Fruit fly (Drosophila melanogaster): ENCODE measurements around the gene Gr8a.

Gene Gr8a

DNA sequence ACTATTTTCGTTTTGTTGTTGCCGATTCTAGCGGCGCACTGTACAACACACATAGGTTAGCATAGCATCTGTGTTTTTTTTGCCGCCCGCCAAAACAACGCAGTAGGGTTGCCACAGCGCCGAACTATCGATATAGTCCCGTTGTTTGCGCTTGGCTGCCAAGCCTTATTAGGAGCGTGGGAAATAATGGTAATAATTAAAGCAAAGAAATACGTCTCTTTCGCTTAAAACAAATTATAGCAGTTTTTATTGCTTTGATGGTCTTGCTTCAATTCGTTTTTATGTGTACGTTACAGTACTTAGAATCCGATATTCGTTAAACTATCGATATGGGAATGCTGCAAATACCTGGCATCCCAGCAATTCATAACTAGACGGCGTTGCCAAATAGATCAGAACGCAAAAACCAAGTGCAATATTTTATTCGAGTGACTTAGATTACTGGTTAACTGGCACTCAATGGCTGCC lies 16.5 kb downstream of the Gr8a start, which contains the start of the genes mxc and Larp7 (continued):
- peak; percentile 27 for TF ChIP-seq CG10979 (tag; optimal IDR thresholded peaks at IDR 0.05)
- TF ChIP-seq CG43689 (GFP tag; IDR thresholded peaks at IDR 0.05) = no peak
- TF ChIP-seq cwo (GFP tag; optimal IDR thresholded peaks at IDR 0.05) = no peak
- peak; percentile 62 for TF ChIP-seq Aef1 (GFP tag; IDR thresholded peaks at IDR 0.05)
- TF ChIP-seq Lpt (GFP tag; optimal IDR thresholded peaks at IDR 0.05) = no peak
- no peak for TF ChIP-seq CG34422 (GFP tag; IDR thresholded peaks at IDR 0.05)
- TF ChIP-seq gcm2 (GFP tag; optimal IDR thresholded peaks at IDR 0.05) = no peak
- TF ChIP-seq dmrt99B (tag; optimal IDR thresholded peaks at IDR 0.05) = no peak
- TF ChIP-seq Asciz (GFP tag; optimal IDR thresholded peaks at IDR 0.05) = no peak
- peak; percentile 91 for TF ChIP-seq CG16813 (GFP tag; IDR thresholded peaks at IDR 0.05; ENCODE audit: partially characterized antibody)
- TF ChIP-seq Lim3 (GFP tag; IDR thresholded peaks at IDR 0.05) = no peak
- peak; percentile 79 for TF ChIP-seq HLH54F (GFP tag; optimal IDR thresholded peaks at IDR 0.05)
- TF ChIP-seq CG4707 (GFP tag; optimal IDR thresholded peaks at IDR 0.05) = no peak
- peak; percentile 66 for TF ChIP-seq sisA (GFP tag; IDR thresholded peaks at IDR 0.05)
- TF ChIP-seq vfl (GFP tag; optimal IDR thresholded peaks at IDR 0.05) = peak; percentile 47
- TF ChIP-seq B-H2 (GFP tag; optimal IDR thresholded peaks at IDR 0.05) = no peak
- peak; percentile 61 for TF ChIP-seq CG9727 (GFP tag; optimal IDR thresholded peaks at IDR 0.05)
- TF ChIP-seq shn (GFP tag; optimal IDR thresholded peaks at IDR 0.05) = peak; percentile 63
- TF ChIP-seq az2 (GFP tag; optimal IDR thresholded peaks at IDR 0.05) = peak; percentile 48
- TF ChIP-seq CG31441 (GFP tag; IDR thresholded peaks at IDR 0.05) = no peak
- peak; percentile 59 for TF ChIP-seq CG17829 (tag; optimal IDR thresholded peaks at IDR 0.05)
- peak; percentile 69 for TF ChIP-seq ind (GFP tag; optimal IDR thresholded peaks at IDR 0.05)
- peak; percentile 71 for TF ChIP-seq CG2116 (GFP tag; optimal IDR thresholded peaks at IDR 0.05)
- TF ChIP-seq GATAe (GFP tag; conservative IDR thresholded peaks at IDR 0.05) = no peak
- no peak for TF ChIP-seq CG5180 (GFP tag; optimal IDR thresholded peaks at IDR 0.05)
- TF ChIP-seq dimm (GFP tag; IDR thresholded peaks at IDR 0.05) = no peak
- no peak for TF ChIP-seq tap (tag; optimal IDR thresholded peaks at IDR 0.05)
- TF ChIP-seq Bgb (GFP tag; IDR thresholded peaks at IDR 0.05; ENCODE audit: partially characterized antibody) = peak; percentile 73
- TF ChIP-seq tio (GFP tag; optimal IDR thresholded peaks at IDR 0.05) = no peak
- TF ChIP-seq chn (GFP tag; optimal IDR thresholded peaks at IDR 0.05) = peak; percentile 49
- peak; percentile 79 for TF ChIP-seq CoRest (tag; optimal IDR thresholded peaks at IDR 0.05)
- no peak for TF ChIP-seq pan (optimal IDR thresholded peaks at IDR 0.05)
- TF ChIP-seq pan (GFP tag; optimal IDR thresholded peaks at IDR 0.05 in 1 of 2, IDR thresholded peaks at IDR 0.05 in 1 of 2) = peak in 1 of 2 experiments; percentile 38
- TF ChIP-seq CG9876 (GFP tag; optimal IDR thresholded peaks at IDR 0.05) = peak; percentile 39
- no peak for TF ChIP-seq CG4730 (GFP tag; IDR thresholded peaks at IDR 0.05)
- TF ChIP-seq D (optimal IDR thresholded peaks at IDR 0.05) = no peak
- TF ChIP-seq D (GFP tag; optimal IDR thresholded peaks at IDR 0.05) = no peak
- TF ChIP-seq Nf-YB (GFP tag; optimal IDR thresholded peaks at IDR 0.05) = peak; percentile 2
- TF ChIP-seq crp (GFP tag; optimal IDR thresholded peaks at IDR 0.05) = peak in 1 of 2 experiments; percentile 57
- no peak for TF ChIP-seq HHEX (GFP tag; optimal IDR thresholded peaks at IDR 0.05)
- no peak for TF ChIP-seq CG7556 (GFP tag; optimal IDR thresholded peaks at IDR 0.05)
- peak; percentile 41 for TF ChIP-seq zen (tag; optimal IDR thresholded peaks at IDR 0.05)
- peak; percentile 59 for TF ChIP-seq CG6272 (GFP tag; IDR thresholded peaks at IDR 0.05)
- TF ChIP-seq D19B (GFP tag; optimal IDR thresholded peaks at IDR 0.05) = no peak
- TF ChIP-seq sob (GFP tag; IDR thresholded peaks at IDR 0.05) = peak; percentile 38; the same call in 1 of the 2 replicates
- TF ChIP-seq Hand (GFP tag; optimal IDR thresholded peaks at IDR 0.05) = no peak
- TF ChIP-seq seq (GFP tag; IDR thresholded peaks at IDR 0.05) = no peak
- TF ChIP-seq Mrtf (GFP tag; IDR thresholded peaks at IDR 0.05) = no peak
- peak; percentile 35; the same call in 1 of the 2 replicates for TF ChIP-seq danr (GFP tag; IDR thresholded peaks at IDR 0.05)
- peak; percentile 53 for TF ChIP-seq CG9797 (GFP tag; optimal IDR thresholded peaks at IDR 0.05)
- TF ChIP-seq Stat92E (GFP tag; optimal IDR thresholded peaks at IDR 0.05) = no peak

All from whole organism, embryonic.